Worm (Caenorhabditis elegans) whole organism, L4 larva: Measurements from ENCODE around the gene nars-2.

Experiments
- R02D3.7 ChIP-seq: fragments of 150-350 bp; sonication (generic microtip); optimal IDR thresholded peaks from 3 replicates; lab custom pipeline; 2014; ENCODE audit warnings: missing biosample characterization, missing genetic modification characterization
- ama-1 ChIP-seq: fragments of 150-350 bp; optimal IDR thresholded peaks from 2 replicates; lab custom pipeline; 2014; ENCODE audit warnings: inconsistent platforms, mixed read lengths
- attf-4 ChIP-seq: sonication (generic microtip); optimal IDR thresholded peaks from 3 replicates; lab custom pipeline; 2017; ENCODE audit warnings: missing biosample characterization, missing genetic modification characterization
- ces-1 ChIP-seq: fragments of 150-350 bp; sonication (generic microtip); optimal IDR thresholded peaks from 4 replicates; lab custom pipeline; 2014; ENCODE audit warnings: missing biosample characterization, missing genetic modification reagents, missing genetic modification characterization
- fos-1 ChIP-seq: fragments of 150-350 bp; optimal IDR thresholded peaks from 2 replicates; lab custom pipeline; 2014; ENCODE audit warnings: missing biosample characterization, missing genetic modification characterization
- jun-1 ChIP-seq: fragments of 150-350 bp; optimal IDR thresholded peaks from 2 replicates; lab custom pipeline; 2014; ENCODE audit warnings: missing biosample characterization, missing genetic modification reagents, missing genetic modification characterization
- lin-39 ChIP-seq: fragments of 150-350 bp; optimal IDR thresholded peaks from 2 replicates; lab custom pipeline; 2014; ENCODE audit warnings: missing biosample characterization, missing genetic modification reagents, missing genetic modification characterization
- mdt-29 ChIP-seq: fragments of 200-800 bp; sonication (Bioruptor generic); IDR thresholded peaks from 2 replicates; pipeline ENCODE4 v1.3.6; 2022; ENCODE audit warnings: missing genetic modification reagents, missing genetic modification characterization, missing compliant biosample characterization
- nhr-25 ChIP-seq: sonication (generic microtip); optimal IDR thresholded peaks from 2 replicates; lab custom pipeline; 2017; ENCODE audit warnings: missing genetic modification characterization, mild to moderate bottlenecking, missing compliant biosample characterization, antibody characterized with exemption, moderate library complexity, borderline replicate concordance; ENCODE audit not compliant: insufficient read depth
- nhr-77 ChIP-seq: fragments of 150-350 bp; optimal IDR thresholded peaks from 2 replicates; lab custom pipeline; 2014; ENCODE audit warnings: missing biosample characterization, missing genetic modification characterization
- pha-4 ChIP-seq, 2 experiments: fragments of 150-350 bp in 1 of 2; fragments of 200-800 bp in 1 of 2; sonication (Bioruptor generic) in 1 of 2; IDR thresholded peaks in 1 of 2; optimal IDR thresholded peaks in 1 of 2; 2 replicates each; pipeline versions ENCODE4 v1.3.6 to Lab custom; 2014 to 2022; ENCODE audit warnings: missing genetic modification characterization in 2 of 2, missing genetic modification reagents in 2 of 2, missing biosample characterization in 1 of 2, missing compliant biosample characterization in 1 of 2
- snpc-4 ChIP-seq: fragments of 150-350 bp; optimal IDR thresholded peaks from 2 replicates; lab custom pipeline; 2014; ENCODE audit warnings: missing biosample characterization, missing genetic modification characterization
- unc-39 ChIP-seq: sonication (generic microtip); optimal IDR thresholded peaks from 2 replicates; lab custom pipeline; 2017; ENCODE audit warnings: missing biosample characterization, missing genetic modification characterization

DNA sequence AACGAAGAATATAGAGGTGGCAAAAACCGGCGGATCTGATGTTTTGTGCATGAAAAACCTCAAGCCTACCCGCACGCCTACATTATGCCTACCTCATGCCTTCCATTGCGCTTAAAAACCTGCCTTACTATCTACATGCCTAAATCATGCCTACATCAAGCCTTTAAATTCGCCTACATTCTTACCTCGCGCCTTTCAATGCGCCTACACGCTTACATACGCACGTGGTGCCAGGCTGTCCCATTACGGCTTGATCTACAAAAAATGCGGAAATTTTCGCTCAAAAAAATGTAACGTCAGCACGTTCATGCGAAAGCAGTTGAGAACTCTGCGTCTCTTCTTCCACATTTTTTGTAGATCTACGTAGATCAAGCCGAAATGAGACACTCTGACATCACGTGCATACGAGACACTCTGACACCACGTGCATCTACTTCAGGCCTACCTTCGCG is 16.4 kb downstream of the nars-2 start, which contains the start of gene fbxa-220:
- TF ChIP-seq attf-4 (tag; lab: Kevin White, UChicago) (no peak), R02D3.7 (tag; lab: Kevin White, UChicago) (no peak), ama-1 (no peak), lin-39 (no peak), fos-1 (tag; lab: Kevin White, UChicago) (no peak), nhr-77 (tag; lab: Kevin White, UChicago) (no peak), ces-1 (GFP tag; lab: Kevin White, UChicago) (no peak), pha-4 (GFP tag; IDR thresholded peaks at IDR 0.05; lab: Robert Waterston, UW) (no peak), pha-4 (tag; optimal IDR thresholded peaks at IDR 0.05; lab: Kevin White, UChicago) (no peak), mdt-29 (GFP tag; lab: Robert Waterston, UW) (no peak), nhr-25 (tag; lab: Kevin White, UChicago) (no peak), snpc-4 (tag; lab: Kevin White, UChicago) (no peak), jun-1 (tag; lab: Kevin White, UChicago) (no peak), unc-39 (tag; lab: Kevin White, UChicago) (no peak)
